Fruit fly (Drosophila melanogaster) whole organism, embryonic: Measurements from ENCODE around the gene phol.
A peak's percentile ranks its signal among the peaks of the same experiment; 100 is the strongest.

ENCODE experiments used
- Antp ChIP-seq: fragments of 200-800 bp; sonication (Bioruptor generic); optimal IDR thresholded peaks from 3 replicates; lab custom pipeline; 2016; ENCODE audit warnings: missing biosample characterization, missing genetic modification characterization
- CG10565 ChIP-seq: fragments of 200-800 bp; sonication (Bioruptor generic); optimal IDR thresholded peaks from 3 replicates; lab custom pipeline; 2016; ENCODE audit warnings: missing biosample characterization, mild to moderate bottlenecking, missing genetic modification characterization
- CG11560 ChIP-seq: fragments of 200-800 bp; sonication (Bioruptor generic); IDR thresholded peaks from 3 replicates; pipeline ENCODE4 v1.3.6; 2022; ENCODE audit warnings: missing biosample characterization, missing genetic modification characterization
- CG12299 ChIP-seq: fragments of 200-800 bp; sonication (Bioruptor generic); optimal IDR thresholded peaks from 2 replicates; lab custom pipeline; 2018; ENCODE audit warnings: missing biosample characterization, mild to moderate bottlenecking, missing genetic modification characterization
- CG13775 ChIP-seq: fragments of 200-800 bp; sonication (Bioruptor generic); optimal IDR thresholded peaks from 3 replicates; lab custom pipeline; 2017; ENCODE audit warnings: missing biosample characterization, mild to moderate bottlenecking, missing genetic modification characterization
- CG15479 ChIP-seq: fragments of 200-800 bp; sonication (Bioruptor generic); optimal IDR thresholded peaks from 3 replicates; lab custom pipeline; 2019; ENCODE audit warnings: missing biosample characterization, mild to moderate bottlenecking, missing genetic modification characterization, moderate library complexity
- CG16863 ChIP-seq: fragments of 200-800 bp; sonication (Bioruptor generic); optimal IDR thresholded peaks from 3 replicates; lab custom pipeline; 2016; ENCODE audit warnings: missing biosample characterization, missing genetic modification characterization
- CG18262 ChIP-seq: fragments of 200-800 bp; optimal IDR thresholded peaks from 3 replicates; lab custom pipeline; 2019; ENCODE audit warnings: missing biosample characterization, mild to moderate bottlenecking, missing genetic modification characterization, moderate library complexity
- CG1832 ChIP-seq: fragments of 200-800 bp; sonication (Bioruptor generic); optimal IDR thresholded peaks from 2 replicates; lab custom pipeline; 2017; ENCODE audit warnings: missing biosample characterization, mild to moderate bottlenecking, missing genetic modification characterization, inconsistent platforms
- CG18476 ChIP-seq: fragments of 200-800 bp; sonication (Bioruptor generic); optimal IDR thresholded peaks from 2 replicates; lab custom pipeline; 2016; ENCODE audit warnings: missing biosample characterization, mild to moderate bottlenecking, missing genetic modification characterization
- CG18619 ChIP-seq: fragments of 200-800 bp; sonication (Bioruptor generic); optimal IDR thresholded peaks from 3 replicates; lab custom pipeline; 2017; ENCODE audit warnings: missing biosample characterization, mild to moderate bottlenecking, missing genetic modification characterization
- CG2120 ChIP-seq: fragments of 200-800 bp; sonication (Bioruptor generic); optimal IDR thresholded peaks from 3 replicates; lab custom pipeline; 2016; ENCODE audit warnings: missing biosample characterization, missing genetic modification characterization
- CG32767 ChIP-seq: fragments of 200-800 bp; sonication (Bioruptor generic); IDR thresholded peaks from 2 replicates; pipeline ENCODE4 v1.3.6; 2022; ENCODE audit warnings: missing biosample characterization, missing genetic modification characterization
- CG3726 ChIP-seq: fragments of 200-800 bp; sonication (Bioruptor generic); IDR thresholded peaks from 3 replicates; pipeline ENCODE4, ENCODE4 v1.3.6; 2022; ENCODE audit warnings: missing biosample characterization, missing genetic modification characterization
- CG4360 ChIP-seq: fragments of 200-800 bp; sonication (Bioruptor generic); IDR thresholded peaks from 2 replicates; pipeline ENCODE4 v1.3.6; 2022; ENCODE audit warnings: missing biosample characterization, missing genetic modification characterization
- CG6254 ChIP-seq: fragments of 200-800 bp; sonication (Bioruptor generic); optimal IDR thresholded peaks from 3 replicates; lab custom pipeline; 2017; ENCODE audit warnings: mild to moderate bottlenecking, missing biosample characterization, missing genetic modification reagents, missing genetic modification characterization
- CG6791 ChIP-seq: fragments of 200-800 bp; sonication (Bioruptor generic); IDR thresholded peaks from 3 replicates; pipeline ENCODE4 v1.3.6; 2022; ENCODE audit warnings: missing biosample characterization, missing genetic modification characterization; ENCODE audit not compliant: partially characterized antibody
- CG8089 ChIP-seq: fragments of 200-800 bp; sonication (Bioruptor generic); optimal IDR thresholded peaks from 3 replicates; lab custom pipeline; 2016; ENCODE audit warnings: missing biosample characterization, missing genetic modification characterization
- CG8478 ChIP-seq: fragments of >200 bp; optimal IDR thresholded peaks from 2 replicates; lab custom pipeline; 2018
- CG8765 ChIP-seq: fragments of 200-800 bp; sonication (Bioruptor generic); IDR thresholded peaks from 2 replicates; pipeline ENCODE4 v1.3.6; 2022; ENCODE audit warnings: missing biosample characterization, missing genetic modification characterization
- CG9609 ChIP-seq: fragments of 200-800 bp; sonication (Bioruptor generic); optimal IDR thresholded peaks from 3 replicates; lab custom pipeline; 2016; ENCODE audit warnings: missing biosample characterization, missing genetic modification characterization
- CTCF ChIP-seq: fragments of 200-800 bp; sonication (Bioruptor generic); optimal IDR thresholded peaks from 2 replicates; lab custom pipeline; 2017; ENCODE audit warnings: missing biosample characterization, mild to moderate bottlenecking, missing genetic modification characterization, moderate library complexity
- Dad ChIP-seq: fragments of 200-800 bp; sonication (Bioruptor generic); optimal IDR thresholded peaks from 3 replicates; lab custom pipeline; 2016; ENCODE audit warnings: missing biosample characterization, missing genetic modification characterization
- Eip74EF ChIP-seq, 2 experiments: fragments of 200-800 bp in 1 of 2; fragments of >200 bp in 1 of 2; sonication (Bioruptor generic) in 1 of 2; optimal IDR thresholded peaks; 2 replicates each; lab custom pipeline; 2017 to 2019; ENCODE audit warnings: missing biosample characterization in 2 of 2, missing genetic modification characterization in 2 of 2, mild to moderate bottlenecking in 1 of 2, moderate library complexity in 1 of 2
- Elba2 ChIP-seq: fragments of 200-800 bp; sonication (Bioruptor generic); optimal IDR thresholded peaks from 3 replicates; lab custom pipeline; 2016; ENCODE audit warnings: missing biosample characterization, missing genetic modification characterization
- HLH3B ChIP-seq: fragments of 200-800 bp; sonication (Bioruptor generic); IDR thresholded peaks from 2 replicates; pipeline ENCODE4 v1.3.6; 2022; ENCODE audit warnings: missing biosample characterization, missing genetic modification characterization
- Lhr ChIP-seq: fragments of 200-800 bp; sonication (Bioruptor generic); optimal IDR thresholded peaks from 3 replicates; lab custom pipeline; 2017; ENCODE audit warnings: mild to moderate bottlenecking, missing biosample characterization, missing genetic modification reagents, missing genetic modification characterization
- MBD-R2 ChIP-seq: fragments of 200-800 bp; sonication (Bioruptor generic); IDR thresholded peaks from 2 replicates; pipeline ENCODE4 v1.3.6; 2022; ENCODE audit warnings: missing biosample characterization, missing genetic modification characterization
- Oli ChIP-seq: fragments of 200-800 bp; sonication (Bioruptor generic); optimal IDR thresholded peaks from 2 replicates; lab custom pipeline; 2018; ENCODE audit warnings: missing biosample characterization, mild to moderate bottlenecking, missing genetic modification characterization, moderate library complexity
- Tbp ChIP-seq: fragments of >200 bp; optimal IDR thresholded peaks from 2 replicates; lab custom pipeline; 2018; ENCODE audit warnings: missing biosample characterization, missing genetic modification characterization
- Xrp1 ChIP-seq: fragments of 200-800 bp; sonication (Bioruptor generic); IDR thresholded peaks from 2 replicates; pipeline ENCODE4 v1.3.6; 2022; ENCODE audit warnings: missing biosample characterization, missing genetic modification characterization
- bsh ChIP-seq, 2 experiments: fragments of 200-800 bp; sonication (Bioruptor generic); optimal IDR thresholded peaks; 2 replicates each; lab custom pipeline; 2017 to 2018; ENCODE audit warnings: mild to moderate bottlenecking in 2 of 2, missing biosample characterization in 2 of 2, missing genetic modification characterization in 2 of 2, moderate library complexity in 1 of 2
- cad ChIP-seq: fragments of >200 bp; optimal IDR thresholded peaks from 2 replicates; lab custom pipeline; 2017; ENCODE audit warnings: missing biosample characterization, missing genetic modification characterization
- crol ChIP-seq: fragments of 200-800 bp; sonication (Bioruptor generic); IDR thresholded peaks from 2 replicates; pipeline ENCODE4 v1.3.6; 2022; ENCODE audit warnings: missing biosample characterization, missing genetic modification characterization
- da ChIP-seq: fragments of 200-800 bp; sonication (Bioruptor generic); optimal IDR thresholded peaks from 2 replicates; lab custom pipeline; 2016; ENCODE audit warnings: missing biosample characterization, missing genetic modification characterization
- danr ChIP-seq: fragments of 200-800 bp; sonication (Bioruptor generic); IDR thresholded peaks from 2 replicates; pipeline ENCODE4 v1.3.6; 2022; ENCODE audit warnings: missing biosample characterization, missing genetic modification characterization
- dmrt99B ChIP-seq: fragments of 200-800 bp; sonication (Bioruptor generic); optimal IDR thresholded peaks from 2 replicates; lab custom pipeline; 2018; ENCODE audit warnings: missing biosample characterization, mild to moderate bottlenecking, missing genetic modification characterization, moderate library complexity
- emc ChIP-seq: fragments of 200-800 bp; sonication (Bioruptor generic); optimal IDR thresholded peaks from 2 replicates; lab custom pipeline; 2016; ENCODE audit warnings: missing biosample characterization, missing genetic modification characterization
- ftz-f1 ChIP-seq: fragments of 200-800 bp; sonication (Bioruptor generic); optimal IDR thresholded peaks from 2 replicates; lab custom pipeline; 2016; ENCODE audit warnings: missing biosample characterization, missing genetic modification characterization
- gcm2 ChIP-seq: fragments of 200-800 bp; sonication (Bioruptor generic); optimal IDR thresholded peaks from 2 replicates; lab custom pipeline; 2016; ENCODE audit warnings: missing biosample characterization, missing genetic modification characterization
- gsb-n ChIP-seq: fragments of 200-800 bp; sonication (Bioruptor generic); optimal IDR thresholded peaks from 3 replicates; lab custom pipeline; 2018; ENCODE audit warnings: missing biosample characterization, mild to moderate bottlenecking, missing genetic modification characterization
- hkb ChIP-seq, 2 experiments: fragments of 200-800 bp in 1 of 2; fragments of >200 bp in 1 of 2; sonication (Bioruptor generic) in 1 of 2; IDR thresholded peaks in 1 of 2; optimal IDR thresholded peaks in 1 of 2; 2 replicates each; pipeline versions ENCODE4 v1.3.6 to Lab custom; 2017 to 2022; ENCODE audit warnings: missing biosample characterization in 1 of 2, missing genetic modification characterization in 1 of 2
- knrl ChIP-seq: fragments of 200-800 bp; sonication (Bioruptor generic); IDR thresholded peaks from 3 replicates; pipeline ENCODE4 v1.3.6; 2022; ENCODE audit warnings: missing biosample characterization, missing genetic modification characterization; ENCODE audit not compliant: partially characterized antibody
- lola ChIP-seq, 3 experiments: fragments of >200 bp in 2 of 3; fragments of 200-800 bp in 1 of 3; sonication (Bioruptor generic) in 1 of 3; optimal IDR thresholded peaks; 2 replicates each; lab custom pipeline; 2017 to 2019; ENCODE audit warnings: missing biosample characterization in 3 of 3, missing genetic modification characterization in 3 of 3, mild to moderate bottlenecking in 1 of 3, moderate library complexity in 1 of 3
- pita ChIP-seq: fragments of 200-800 bp; sonication (Bioruptor generic); optimal IDR thresholded peaks from 2 replicates; lab custom pipeline; 2017; ENCODE audit warnings: missing biosample characterization, mild to moderate bottlenecking, missing genetic modification characterization
- ranshi ChIP-seq: fragments of 200-800 bp; sonication (Bioruptor generic); IDR thresholded peaks from 2 replicates; pipeline ENCODE4 v1.3.6; 2022; ENCODE audit warnings: missing biosample characterization, missing genetic modification characterization
- ro ChIP-seq: fragments of 200-800 bp; sonication (Bioruptor generic); IDR thresholded peaks from 2 replicates; pipeline ENCODE4 v1.3.6; 2022; ENCODE audit warnings: missing biosample characterization, missing genetic modification characterization
- slbo ChIP-seq: fragments of 200-800 bp; sonication (Bioruptor generic); IDR thresholded peaks from 2 replicates; pipeline ENCODE4 v1.3.6; 2022; ENCODE audit warnings: missing biosample characterization, missing genetic modification characterization
- slp2 ChIP-seq: fragments of 200-800 bp; sonication (Bioruptor generic); optimal IDR thresholded peaks from 2 replicates; lab custom pipeline; 2016; ENCODE audit warnings: missing biosample characterization, missing genetic modification characterization
- sob ChIP-seq: fragments of 200-800 bp; sonication (Bioruptor generic); IDR thresholded peaks from 2 replicates; pipeline ENCODE4 v1.3.6; 2022; ENCODE audit warnings: missing biosample characterization, missing genetic modification characterization
- sqz ChIP-seq: fragments of 200-800 bp; sonication (Bioruptor generic); optimal IDR thresholded peaks from 3 replicates; lab custom pipeline; 2018; ENCODE audit warnings: missing biosample characterization, mild to moderate bottlenecking, missing genetic modification characterization
- vnd ChIP-seq: fragments of 200-800 bp; sonication (Bioruptor generic); IDR thresholded peaks from 3 replicates; pipeline ENCODE4 v1.3.6; 2022; ENCODE audit warnings: missing biosample characterization, missing genetic modification characterization; ENCODE audit not compliant: partially characterized antibody

The phol gene

DNA sequence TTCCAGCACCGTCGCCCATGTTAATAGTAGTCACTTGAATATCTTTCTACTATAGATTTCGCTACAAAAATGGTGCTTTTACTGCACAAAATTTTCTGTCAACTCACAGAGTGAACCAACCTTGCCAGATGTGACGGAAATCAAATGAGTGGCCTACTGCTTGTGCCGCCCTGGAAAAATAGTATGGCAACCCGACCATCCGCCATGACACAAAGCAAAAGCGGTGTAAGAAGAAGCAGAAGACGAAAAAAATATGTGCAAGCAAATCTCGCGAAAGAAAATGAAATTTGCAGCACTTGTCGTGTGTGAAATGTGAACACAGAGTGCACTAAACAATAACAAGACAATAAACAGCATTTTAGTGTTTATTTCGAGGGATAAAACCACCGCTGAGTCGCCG is 20.7 kb upstream of the phol start, which contains the start of the genes Uch-L5 and Jarid2 (continued):
- TF ChIP-seq Oli (tag; lab: Kevin White, UChicago) = no peak
- no peak for TF ChIP-seq CG11560 (tag; lab: Robert Waterston, UW)
- no peak for TF ChIP-seq dmrt99B
- TF ChIP-seq knrl (GFP tag; lab: Robert Waterston, UW) = no peak
- peak; percentile 59 for TF ChIP-seq CTCF
- TF ChIP-seq CG16863 (GFP tag; lab: Kevin White, UChicago) = peak; percentile 43
- peak; percentile 37; the same call in 1 of the 2 replicates for TF ChIP-seq ranshi (GFP tag; lab: Robert Waterston, UW)
- no peak for TF ChIP-seq CG12299 (tag; lab: Kevin White, UChicago)
- no peak for TF ChIP-seq CG10565 (GFP tag; lab: Kevin White, UChicago)
- TF ChIP-seq Elba2 (GFP tag; lab: Kevin White, UChicago) = peak; percentile 11
- TF ChIP-seq pita = no peak
- TF ChIP-seq CG13775 (GFP tag; lab: Kevin White, UChicago) = no peak
- TF ChIP-seq sqz = peak; percentile 77
- peak; percentile 6 for TF ChIP-seq CG18619
- TF ChIP-seq Lhr (GFP tag; lab: Kevin White, UChicago) = peak; percentile 60
- TF ChIP-seq bsh (GFP tag; optimal IDR thresholded peaks at IDR 0.05; lab: Kevin White, UChicago) = peak in 1 of 2 experiments; percentile 0
- TF ChIP-seq CG4360 (GFP tag; lab: Robert Waterston, UW) = peak; percentile 12
- no peak for TF ChIP-seq gcm2 (GFP tag; lab: Kevin White, UChicago)
- TF ChIP-seq MBD-R2 (GFP tag; lab: Robert Waterston, UW) = peak; percentile 95
- TF ChIP-seq Eip74EF (GFP tag; optimal IDR thresholded peaks at IDR 0.05; lab: Kevin White, UChicago) = no peak
- TF ChIP-seq CG32767 (GFP tag; lab: Robert Waterston, UW) = no peak
- no peak for TF ChIP-seq ro (GFP tag; lab: Robert Waterston, UW)
- no peak for TF ChIP-seq CG6254 (GFP tag; lab: Kevin White, UChicago)
- peak; percentile 20 for TF ChIP-seq CG15479
- TF ChIP-seq hkb (optimal IDR thresholded peaks at IDR 0.05; lab: Kevin White, UChicago) = no peak
- TF ChIP-seq hkb (GFP tag; IDR thresholded peaks at IDR 0.05; lab: Robert Waterston, UW) = no peak
- no peak for TF ChIP-seq cad (GFP tag; lab: Kevin White, UChicago)
- peak; percentile 58 for TF ChIP-seq CG2120 (GFP tag; lab: Kevin White, UChicago)
- TF ChIP-seq danr (GFP tag; lab: Robert Waterston, UW) = no peak
- TF ChIP-seq vnd (GFP tag; lab: Robert Waterston, UW) = no peak
- TF ChIP-seq crol = no peak
- TF ChIP-seq Dad = peak; percentile 51
- no peak for TF ChIP-seq CG3726 (GFP tag; lab: Robert Waterston, UW)
- TF ChIP-seq slp2 = peak; percentile 45
- no peak for TF ChIP-seq CG18476 (GFP tag; lab: Kevin White, UChicago)
- TF ChIP-seq CG8765 (GFP tag; lab: Robert Waterston, UW) = no peak
- peak; percentile 47; the same call in 1 of the 2 replicates for TF ChIP-seq Xrp1 (GFP tag; lab: Robert Waterston, UW)
- TF ChIP-seq HLH3B = no peak
- peak; percentile 34 for TF ChIP-seq emc (GFP tag; lab: Kevin White, UChicago)
- peak; percentile 25 for TF ChIP-seq CG9609
- peak; percentile 55 for TF ChIP-seq sob (GFP tag; lab: Robert Waterston, UW)
- TF ChIP-seq slbo (GFP tag; lab: Robert Waterston, UW) = peak; percentile 68
- peak; percentile 78 for TF ChIP-seq Antp (GFP tag; lab: Kevin White, UChicago)
- TF ChIP-seq ftz-f1 (GFP tag; lab: Kevin White, UChicago) = no peak
- peak; percentile 38; the same call in 1 of the 3 replicates for TF ChIP-seq CG6791 (GFP tag; lab: Robert Waterston, UW)
- TF ChIP-seq CG8089 = no peak
- peak; percentile 37 for TF ChIP-seq da (GFP tag; lab: Kevin White, UChicago)
- no peak for TF ChIP-seq Tbp
- no peak for TF ChIP-seq lola (GFP tag; optimal IDR thresholded peaks at IDR 0.05; lab: Kevin White, UChicago)
- TF ChIP-seq gsb-n (tag; lab: Kevin White, UChicago) = no peak
- TF ChIP-seq CG1832 (GFP tag; lab: Kevin White, UChicago) = no peak
- no peak for TF ChIP-seq CG8478 (lab: Kevin White, UChicago)
- no peak for TF ChIP-seq CG18262 (tag; lab: Kevin White, UChicago)
